Fruit fly (Drosophila melanogaster): ENCODE measurements around the gene PICK1.

The PICK1 gene

DNA sequence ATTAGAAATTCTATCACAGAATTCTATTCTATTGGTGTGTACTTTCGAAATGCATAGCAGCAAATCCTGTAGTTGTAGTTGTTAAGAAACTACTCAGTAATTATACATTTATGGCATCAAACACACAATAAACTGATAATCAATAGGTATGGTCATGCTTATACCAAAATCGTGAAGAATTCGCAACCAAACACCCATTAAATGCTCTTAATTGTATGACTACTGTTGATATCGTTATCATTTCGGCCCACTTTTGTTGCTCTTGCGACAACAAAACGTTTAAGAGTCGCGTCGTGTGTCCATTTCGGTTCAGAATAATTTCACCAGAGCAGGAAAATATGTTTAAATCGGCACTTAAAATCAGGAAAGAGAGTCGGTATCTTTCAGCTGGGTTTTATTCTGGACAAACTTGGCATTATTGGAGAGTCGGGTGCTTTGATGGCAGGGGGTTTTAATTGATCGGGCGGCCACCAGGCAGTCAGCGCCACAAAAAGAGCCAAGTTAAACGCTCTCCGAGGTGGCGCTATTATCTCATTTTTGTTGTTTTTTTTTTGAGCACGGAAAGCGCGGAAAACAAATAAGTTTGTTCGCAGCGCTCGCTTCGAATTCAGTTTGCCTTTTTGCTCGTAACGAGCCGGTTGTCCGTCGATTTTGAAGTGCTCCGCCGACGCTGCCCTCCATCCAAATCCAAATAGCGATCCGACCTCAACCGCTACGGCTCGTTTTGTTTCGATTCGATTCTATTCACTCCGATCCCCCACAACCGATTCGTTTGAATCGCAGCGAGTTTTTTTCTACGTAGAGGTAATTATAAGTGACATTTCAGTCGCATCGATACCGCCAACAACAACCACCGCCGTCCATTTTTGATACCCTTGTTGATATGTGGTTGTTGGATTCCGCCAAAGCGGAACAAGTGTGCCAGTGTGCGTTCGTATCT, 23.9 kb downstream of the PICK1 start, which contains the start of gene MRP (continued):
- TF ChIP-seq p53 (GFP tag; optimal IDR thresholded peaks at IDR 0.05) = no peak
- TF ChIP-seq CG10431 (GFP tag; optimal IDR thresholded peaks at IDR 0.05) = no peak
- no peak for TF ChIP-seq gt (GFP tag; IDR thresholded peaks at IDR 0.05)
- TF ChIP-seq odd (GFP tag; optimal IDR thresholded peaks at IDR 0.05) = no peak
- no peak for TF ChIP-seq Xbp1 (GFP tag; optimal IDR thresholded peaks at IDR 0.05)
- no peak for TF ChIP-seq tll (GFP tag; optimal IDR thresholded peaks at IDR 0.05)
- TF ChIP-seq org-1 (GFP tag; optimal IDR thresholded peaks at IDR 0.05) = no peak
- no peak for TF ChIP-seq crp (GFP tag; optimal IDR thresholded peaks at IDR 0.05)
- no peak for TF ChIP-seq C15 (GFP tag; IDR thresholded peaks at IDR 0.05)
- 0 out of 2 replicates have a peak, but pooled peaks have one; percentile 16 for TF ChIP-seq Nf-YA (GFP tag; IDR thresholded peaks at IDR 0.05)
- TF ChIP-seq Rfx (GFP tag; IDR thresholded peaks at IDR 0.05) = peak; percentile 34; the same call in 1 of the 2 replicates
- peak; percentile 64 for TF ChIP-seq Bgb (GFP tag; IDR thresholded peaks at IDR 0.05; ENCODE audit: partially characterized antibody)
- TF ChIP-seq CHES-1-like (GFP tag; optimal IDR thresholded peaks at IDR 0.05) = peak; percentile 10
- TF ChIP-seq CG11560 (tag; IDR thresholded peaks at IDR 0.05) = no peak
- peak; percentile 73; the same call in 2 of the 3 replicates for TF ChIP-seq CG2199 (GFP tag; IDR thresholded peaks at IDR 0.05)
- TF ChIP-seq CG11695 (GFP tag; IDR thresholded peaks at IDR 0.05) = no peak
- TF ChIP-seq CG30403 (GFP tag; optimal IDR thresholded peaks at IDR 0.05) = no peak
- TF ChIP-seq CG10979 (tag; optimal IDR thresholded peaks at IDR 0.05) = no peak
- TF ChIP-seq Abd-B (GFP tag; optimal IDR thresholded peaks at IDR 0.05) = no peak
- TF ChIP-seq peb (GFP tag; IDR thresholded peaks at IDR 0.05) = no peak
- no peak for TF ChIP-seq dan (GFP tag; IDR thresholded peaks at IDR 0.05)
- TF ChIP-seq ranshi (GFP tag; IDR thresholded peaks at IDR 0.05) = no peak
- peak; percentile 78 for TF ChIP-seq sd (tag; optimal IDR thresholded peaks at IDR 0.05)
- TF ChIP-seq CG4360 (GFP tag; IDR thresholded peaks at IDR 0.05) = peak; percentile 87
- peak; percentile 28 for TF ChIP-seq CG12071 (GFP tag; optimal IDR thresholded peaks at IDR 0.05)
- no peak for TF ChIP-seq tap (tag; optimal IDR thresholded peaks at IDR 0.05)
- 0 out of 3 replicates have a peak, but pooled peaks have one; percentile 24 for TF ChIP-seq CG16813 (GFP tag; IDR thresholded peaks at IDR 0.05; ENCODE audit: partially characterized antibody)
- no peak for TF ChIP-seq CG4854 (GFP tag; optimal IDR thresholded peaks at IDR 0.05)
- TF ChIP-seq onecut (GFP tag; IDR thresholded peaks at IDR 0.05) = no peak
- no peak for TF ChIP-seq Camta (GFP tag; optimal IDR thresholded peaks at IDR 0.05)
- TF ChIP-seq CG10366 (GFP tag; IDR thresholded peaks at IDR 0.05) = no peak
- TF ChIP-seq Side (GFP tag; optimal IDR thresholded peaks at IDR 0.05) = no peak
- TF ChIP-seq Ets65A (GFP tag) = no peak
- TF ChIP-seq CG4820 (GFP tag; optimal IDR thresholded peaks at IDR 0.05) = no peak
- no peak for TF ChIP-seq run (tag; optimal IDR thresholded peaks at IDR 0.05)
- TF ChIP-seq CG10565 (GFP tag; optimal IDR thresholded peaks at IDR 0.05) = no peak
- peak; percentile 46; the same call in 1 of the 3 replicates for TF ChIP-seq z (GFP tag; IDR thresholded peaks at IDR 0.05)
- TF ChIP-seq Bdp1 (GFP tag; optimal IDR thresholded peaks at IDR 0.05) = no peak
- no peak for TF ChIP-seq CG43689 (GFP tag; IDR thresholded peaks at IDR 0.05)
- no peak for TF ChIP-seq CG6272 (GFP tag; IDR thresholded peaks at IDR 0.05)
- no peak for TF ChIP-seq da (GFP tag; optimal IDR thresholded peaks at IDR 0.05)
- TF ChIP-seq CG11723 (GFP tag; optimal IDR thresholded peaks at IDR 0.05) = no peak
- no peak for TF ChIP-seq sens-2 (GFP tag; IDR thresholded peaks at IDR 0.05)
- TF ChIP-seq nau (GFP tag; optimal IDR thresholded peaks at IDR 0.05) = no peak
- TF ChIP-seq CG13287 (GFP tag; IDR thresholded peaks at IDR 0.05; ENCODE audit: partially characterized antibody) = peak; percentile 51
- TF ChIP-seq CG4617 (GFP tag; optimal IDR thresholded peaks at IDR 0.05; ENCODE audit: borderline replicate concordance) = no peak
- TF ChIP-seq HmgD (GFP tag; optimal IDR thresholded peaks at IDR 0.05) = no peak
- TF ChIP-seq gce (GFP tag; IDR thresholded peaks at IDR 0.05) = no peak
- peak; percentile 72; the same call in 1 of the 3 replicates for TF ChIP-seq CG34422 (GFP tag; IDR thresholded peaks at IDR 0.05)
